Fruit fly (Drosophila melanogaster) whole organism, embryonic: ENCODE results near the gene CG43658.

Experiments
- CG10959 ChIP-seq: fragments of 200-800 bp; sonication (Bioruptor generic); IDR thresholded peaks from 2 replicates; pipeline ENCODE4 v1.3.6; 2022; ENCODE audit warnings: missing biosample characterization, missing genetic modification characterization
- CG11504 ChIP-seq: fragments of 200-800 bp; sonication (Bioruptor generic); optimal IDR thresholded peaks from 3 replicates; lab custom pipeline; 2019; ENCODE audit warnings: missing biosample characterization, mild to moderate bottlenecking, missing genetic modification characterization, moderate library complexity
- CG12299 ChIP-seq: fragments of 200-800 bp; sonication (Bioruptor generic); optimal IDR thresholded peaks from 2 replicates; lab custom pipeline; 2018; ENCODE audit warnings: missing biosample characterization, mild to moderate bottlenecking, missing genetic modification characterization
- CG12744 ChIP-seq: fragments of 200-800 bp; sonication (Bioruptor generic); optimal IDR thresholded peaks from 2 replicates; lab custom pipeline; 2016; ENCODE audit warnings: missing biosample characterization, missing genetic modification characterization
- CG14441 ChIP-seq: fragments of 200-800 bp; sonication (Bioruptor generic); IDR thresholded peaks from 2 replicates; pipeline ENCODE4 v1.3.6; 2022; ENCODE audit warnings: missing biosample characterization, missing genetic modification characterization
- CG14710 ChIP-seq: fragments of 200-800 bp; sonication (Bioruptor generic); optimal IDR thresholded peaks from 3 replicates; lab custom pipeline; 2019; ENCODE audit warnings: missing biosample characterization, mild to moderate bottlenecking, missing genetic modification characterization, moderate library complexity
- CG14965 ChIP-seq: fragments of 200-800 bp; sonication (Bioruptor generic); optimal IDR thresholded peaks from 2 replicates; lab custom pipeline; 2016; ENCODE audit warnings: missing biosample characterization, missing genetic modification characterization, borderline replicate concordance
- CG15601 ChIP-seq: fragments of 200-800 bp; sonication (Bioruptor generic); optimal IDR thresholded peaks from 3 replicates; lab custom pipeline; 2019; ENCODE audit warnings: missing biosample characterization, mild to moderate bottlenecking, missing genetic modification characterization, moderate library complexity
- CG17359 ChIP-seq: fragments of 200-800 bp; sonication (Bioruptor generic); optimal IDR thresholded peaks from 3 replicates; lab custom pipeline; 2018; ENCODE audit warnings: missing biosample characterization, mild to moderate bottlenecking, missing genetic modification characterization, moderate library complexity
- CG17385 ChIP-seq: fragments of 200-800 bp; sonication (Bioruptor generic); optimal IDR thresholded peaks from 3 replicates; lab custom pipeline; 2018; ENCODE audit warnings: missing biosample characterization, mild to moderate bottlenecking, missing genetic modification characterization
- CG2678 ChIP-seq: fragments of 200-800 bp; sonication (Bioruptor generic); optimal IDR thresholded peaks from 3 replicates; lab custom pipeline; 2019; ENCODE audit warnings: missing biosample characterization, mild to moderate bottlenecking, missing genetic modification characterization, moderate library complexity
- CG2712 ChIP-seq: fragments of 200-800 bp; optimal IDR thresholded peaks from 3 replicates; lab custom pipeline; 2019; ENCODE audit warnings: missing biosample characterization, mild to moderate bottlenecking, missing genetic modification characterization, moderate library complexity
- CG2875 ChIP-seq: fragments of 200-800 bp; sonication (Bioruptor generic); optimal IDR thresholded peaks from 2 replicates; lab custom pipeline; 2017; ENCODE audit warnings: missing biosample characterization, mild to moderate bottlenecking, missing genetic modification characterization, missing genetic modification reagents
- CG3065 ChIP-seq: fragments of 200-800 bp; sonication (Bioruptor generic); optimal IDR thresholded peaks from 2 replicates; lab custom pipeline; 2016; ENCODE audit warnings: missing biosample characterization, missing genetic modification characterization
- CG3281 ChIP-seq: fragments of 200-800 bp; sonication (Bioruptor generic); optimal IDR thresholded peaks from 3 replicates; lab custom pipeline; 2017; ENCODE audit warnings: missing biosample characterization, mild to moderate bottlenecking, missing genetic modification characterization
- CG8281 ChIP-seq: fragments of 200-800 bp; sonication (Bioruptor generic); optimal IDR thresholded peaks from 2 replicates; lab custom pipeline; 2018; ENCODE audit warnings: missing biosample characterization, mild to moderate bottlenecking, missing genetic modification characterization, moderate library complexity
- CG8388 ChIP-seq: fragments of 200-800 bp; sonication (Bioruptor generic); optimal IDR thresholded peaks from 2 replicates; lab custom pipeline; 2019; ENCODE audit warnings: missing biosample characterization, mild to moderate bottlenecking, missing genetic modification characterization, moderate library complexity
- CG9437 ChIP-seq: fragments of 200-800 bp; sonication (Bioruptor generic); optimal IDR thresholded peaks from 2 replicates; lab custom pipeline; 2018; ENCODE audit warnings: missing biosample characterization, mild to moderate bottlenecking, missing genetic modification characterization
- Chrac-16 ChIP-seq: fragments of 200-800 bp; sonication (Bioruptor generic); optimal IDR thresholded peaks from 3 replicates; lab custom pipeline; 2016; ENCODE audit warnings: missing biosample characterization, missing genetic modification characterization
- D ChIP-seq, 2 experiments: fragments of 200-800 bp in 1 of 2; fragments of >200 bp in 1 of 2; sonication (Bioruptor generic) in 1 of 2; optimal IDR thresholded peaks; 2 replicates in 1 of 2; 3 replicates in 1 of 2; lab custom pipeline; 2017; ENCODE audit warnings: mild to moderate bottlenecking in 1 of 2, missing biosample characterization in 1 of 2, missing genetic modification characterization in 1 of 2, missing genetic modification reagents in 1 of 2
- Dek ChIP-seq: fragments of 200-800 bp; sonication (Bioruptor generic); optimal IDR thresholded peaks from 3 replicates; lab custom pipeline; 2019; ENCODE audit warnings: missing biosample characterization, mild to moderate bottlenecking, missing genetic modification characterization, moderate library complexity
- Drgx ChIP-seq: fragments of 200-800 bp; sonication (Bioruptor generic); IDR thresholded peaks from 2 replicates; pipeline ENCODE4 v1.3.6; 2022; ENCODE audit warnings: missing biosample characterization, missing genetic modification characterization
- E2f1 ChIP-seq: fragments of 200-800 bp; sonication (Bioruptor generic); IDR thresholded peaks from 2 replicates; pipeline ENCODE4 v1.3.6; 2022; ENCODE audit warnings: missing biosample characterization, missing genetic modification characterization
- Fer3 ChIP-seq: fragments of 200-800 bp; sonication (Bioruptor generic); optimal IDR thresholded peaks from 2 replicates; lab custom pipeline; 2018; ENCODE audit warnings: missing biosample characterization, mild to moderate bottlenecking, missing genetic modification characterization, moderate library complexity
- Jarid2 ChIP-seq: fragments of 200-800 bp; sonication (Bioruptor generic); optimal IDR thresholded peaks from 3 replicates; lab custom pipeline; 2017; ENCODE audit warnings: mild to moderate bottlenecking, missing biosample characterization, missing genetic modification reagents, missing genetic modification characterization
- Lim3 ChIP-seq: fragments of 200-800 bp; sonication (Bioruptor generic); IDR thresholded peaks from 2 replicates; pipeline ENCODE4 v1.3.6; 2022; ENCODE audit warnings: missing biosample characterization, missing genetic modification characterization
- Med ChIP-seq: fragments of 200-800 bp; sonication (Bioruptor generic); peaks from one replicate; lab custom pipeline; 2016; ENCODE audit warnings: missing biosample characterization, missing genetic modification characterization, mild to moderate bottlenecking, inconsistent platforms, moderate library complexity
- Poxn ChIP-seq: fragments of 200-800 bp; sonication (Bioruptor generic); IDR thresholded peaks from 2 replicates; pipeline ENCODE4 v1.3.6; 2022; ENCODE audit warnings: missing biosample characterization, missing genetic modification characterization
- Sox102F ChIP-seq: fragments of 200-800 bp; sonication (Bioruptor generic); optimal IDR thresholded peaks from 2 replicates; lab custom pipeline; 2018; ENCODE audit warnings: missing biosample characterization, mild to moderate bottlenecking, missing genetic modification characterization, moderate library complexity
- Sry-δ ChIP-seq: fragments of 200-800 bp; sonication (Bioruptor generic); optimal IDR thresholded peaks from 2 replicates; lab custom pipeline; 2016; ENCODE audit warnings: missing biosample characterization, missing genetic modification characterization
- Ssrp ChIP-seq: fragments of 200-800 bp; sonication (Bioruptor generic); optimal IDR thresholded peaks from 2 replicates; lab custom pipeline; 2018; ENCODE audit warnings: missing biosample characterization, mild to moderate bottlenecking, missing genetic modification characterization, moderate library complexity
- Stat92E ChIP-seq, 3 experiments: fragments of >200 bp in 2 of 3; fragments of 200-800 bp in 1 of 3; sonication (Bioruptor generic) in 1 of 3; optimal IDR thresholded peaks; 2 replicates each; lab custom pipeline; 2017 to 2019; ENCODE audit warnings: missing biosample characterization in 3 of 3, missing genetic modification characterization in 3 of 3, mild to moderate bottlenecking in 1 of 3, moderate library complexity in 1 of 3
- amos ChIP-seq: fragments of 200-800 bp; sonication (Bioruptor generic); IDR thresholded peaks from 2 replicates; pipeline ENCODE4 v1.3.6; 2022; ENCODE audit warnings: missing biosample characterization, missing genetic modification characterization; ENCODE audit not compliant: partially characterized antibody
- bcd ChIP-seq: fragments of 200-800 bp; sonication (Bioruptor generic); optimal IDR thresholded peaks from 2 replicates; lab custom pipeline; 2017; ENCODE audit warnings: missing biosample characterization, mild to moderate bottlenecking, missing genetic modification characterization
- crol ChIP-seq: fragments of 200-800 bp; sonication (Bioruptor generic); IDR thresholded peaks from 2 replicates; pipeline ENCODE4 v1.3.6; 2022; ENCODE audit warnings: missing biosample characterization, missing genetic modification characterization
- gcm ChIP-seq: fragments of 200-800 bp; sonication (Bioruptor generic); optimal IDR thresholded peaks from 2 replicates; lab custom pipeline; 2019; ENCODE audit warnings: missing biosample characterization, mild to moderate bottlenecking, missing genetic modification characterization, moderate library complexity
- jigr1 ChIP-seq: fragments of 200-800 bp; sonication (Bioruptor generic); IDR thresholded peaks from 3 replicates; pipeline ENCODE4 v1.3.6; 2022; ENCODE audit warnings: missing biosample characterization, missing genetic modification characterization
- lov ChIP-seq, 2 experiments: fragments of 200-800 bp in 1 of 2; fragments of >200 bp in 1 of 2; sonication (Bioruptor generic) in 1 of 2; IDR thresholded peaks in 1 of 2; optimal IDR thresholded peaks in 1 of 2; 2 replicates in 1 of 2; 3 replicates in 1 of 2; pipeline versions ENCODE4 v1.3.6 to Lab custom; 2017 to 2022; ENCODE audit warnings: missing biosample characterization in 1 of 2, missing genetic modification characterization in 1 of 2
- mirr ChIP-seq: fragments of 200-800 bp; sonication (Bioruptor generic); optimal IDR thresholded peaks from 3 replicates; lab custom pipeline; 2018; ENCODE audit warnings: missing biosample characterization, mild to moderate bottlenecking, missing genetic modification characterization
- nerfin-2 ChIP-seq: fragments of 200-800 bp; sonication (Bioruptor generic); IDR thresholded peaks from 2 replicates; pipeline ENCODE4 v1.3.6; 2022; ENCODE audit warnings: missing biosample characterization, missing genetic modification characterization; ENCODE audit not compliant: partially characterized antibody
- pan ChIP-seq, 4 experiments: fragments of >200 bp in 3 of 4; fragments of 200-800 bp in 1 of 4; sonication (Bioruptor generic) in 1 of 4; optimal IDR thresholded peaks in 3 of 4; IDR thresholded peaks in 1 of 4; 2 replicates each; pipeline versions ENCODE4 v1.3.6 to Lab custom; 2017 to 2022; ENCODE audit warnings: missing biosample characterization in 2 of 4, missing genetic modification characterization in 2 of 4, mixed read lengths in 1 of 4
- phol ChIP-seq: fragments of 200-800 bp; sonication (Bioruptor generic); optimal IDR thresholded peaks from 3 replicates; lab custom pipeline; 2018; ENCODE audit warnings: missing biosample characterization, mild to moderate bottlenecking, missing genetic modification characterization, moderate library complexity
- prd ChIP-seq, 3 experiments: fragments of >200 bp in 2 of 3; fragments of 200-800 bp in 1 of 3; sonication (Bioruptor generic) in 1 of 3; optimal IDR thresholded peaks in 2 of 3; IDR thresholded peaks in 1 of 3; 2 replicates in 2 of 3; 3 replicates in 1 of 3; pipeline versions ENCODE4 v1.3.6 to Lab custom; 2017 to 2022; ENCODE audit warnings: missing biosample characterization in 1 of 3, missing genetic modification characterization in 1 of 3
- row ChIP-seq: fragments of 200-800 bp; sonication (Bioruptor generic); IDR thresholded peaks from 3 replicates; pipeline ENCODE4 v1.3.6; 2022; ENCODE audit warnings: missing biosample characterization, missing genetic modification characterization
- sisA ChIP-seq: fragments of 200-800 bp; sonication (Bioruptor generic); IDR thresholded peaks from 2 replicates; pipeline ENCODE4 v1.3.6; 2022; ENCODE audit warnings: missing biosample characterization, missing genetic modification characterization
- zfh1 ChIP-seq: fragments of 200-800 bp; sonication (Bioruptor generic); IDR thresholded peaks from 3 replicates; pipeline ENCODE4 v1.3.6; 2022; ENCODE audit warnings: missing biosample characterization, missing genetic modification characterization

CG43658 gene

dm6 chrX:17495244-17495798, 65.7 kb downstream of the CG43658 start (continued):
- TF ChIP-seq Lim3 (GFP tag; lab: Robert Waterston, UW) (no peak), E2f1 (GFP tag; lab: Robert Waterston, UW) (0 out of 2 replicates have a peak, but pooled peaks have one; percentile 9), CG14710 (tag; lab: Kevin White, UChicago) (peak; percentile 7), Fer3 (peak; percentile 0), CG17385 (GFP tag; lab: Kevin White, UChicago) (no peak), CG10959 (0 out of 2 replicates have a peak, but pooled peaks have one; percentile 38), CG15601 (tag; lab: Kevin White, UChicago) (no peak), jigr1 (GFP tag; lab: Robert Waterston, UW) (no peak), CG11504 (tag; lab: Kevin White, UChicago) (peak; percentile 35), CG14965 (no peak), D (optimal IDR thresholded peaks at IDR 0.05; lab: Kevin White, UChicago) (no peak), D (GFP tag; optimal IDR thresholded peaks at IDR 0.05; lab: Kevin White, UChicago) (peak; percentile 27), sisA (no peak), Chrac-16 (GFP tag; lab: Kevin White, UChicago) (no peak), mirr (GFP tag; lab: Kevin White, UChicago) (no peak), gcm (no peak), amos (no peak), CG12299 (tag; lab: Kevin White, UChicago) (no peak), CG2712 (tag; lab: Kevin White, UChicago) (peak; percentile 39), CG2678 (peak; percentile 30), CG9437 (GFP tag; lab: Kevin White, UChicago) (no peak), phol (tag; lab: Kevin White, UChicago) (peak; percentile 37), Jarid2 (GFP tag; lab: Kevin White, UChicago) (no peak), pan (optimal IDR thresholded peaks at IDR 0.05; lab: Kevin White, UChicago) (no peak), pan (GFP tag; optimal IDR thresholded peaks at IDR 0.05 in 1 of 2, IDR thresholded peaks at IDR 0.05 in 1 of 2) (peak in 1 of 2 experiments; percentile 7), Ssrp (tag; lab: Kevin White, UChicago) (peak; percentile 9), CG3065 (GFP tag; lab: Kevin White, UChicago) (no peak), Drgx (GFP tag; lab: Robert Waterston, UW) (0 out of 2 replicates have a peak, but pooled peaks have one; percentile 8), nerfin-2 (no peak), Med (peak; percentile 58), crol (peak; percentile 93), Dek (tag; lab: Kevin White, UChicago) (no peak), bcd (GFP tag; lab: Kevin White, UChicago) (no peak), CG3281 (GFP tag; lab: Kevin White, UChicago) (peak; percentile 18), CG17359 (tag; lab: Kevin White, UChicago) (peak; percentile 30), Stat92E (GFP tag; optimal IDR thresholded peaks at IDR 0.05; lab: Kevin White, UChicago) (no peak), CG8388 (peak; percentile 5), CG2875 (GFP tag; lab: Kevin White, UChicago) (no peak)

dm6 chrX:17493635-17494296, 67.2 kb downstream of the CG43658 start:
- TF ChIP-seq Sox102F (GFP tag; lab: Kevin White, UChicago) (peak; percentile 19), prd (optimal IDR thresholded peaks at IDR 0.05; lab: Kevin White, UChicago) (no peak), prd (GFP tag; IDR thresholded peaks at IDR 0.05; lab: Robert Waterston, UW) (peak; percentile 39; the same call in 1 of the 3 replicates), CG14441 (GFP tag; lab: Robert Waterston, UW) (0 out of 2 replicates have a peak, but pooled peaks have one; percentile 6), Drgx (GFP tag; lab: Robert Waterston, UW) (peak; percentile 51; the same call in 1 of the 2 replicates), zfh1 (GFP tag; lab: Robert Waterston, UW) (0 out of 3 replicates have a peak, but pooled peaks have one; percentile 27), row (peak; percentile 36; the same call in 1 of the 3 replicates), bcd (GFP tag; lab: Kevin White, UChicago) (no peak), Sry-δ (no peak), CG12744 (GFP tag; lab: Kevin White, UChicago) (no peak), CG8281 (peak; percentile 98), lov (optimal IDR thresholded peaks at IDR 0.05; lab: Kevin White, UChicago) (no peak), lov (GFP tag; IDR thresholded peaks at IDR 0.05; lab: Robert Waterston, UW) (no peak), Poxn (GFP tag; lab: Robert Waterston, UW) (no peak)
